Fruit fly (Drosophila melanogaster) whole organism, wandering third instar larva: Measurements from ENCODE around the gene dia.

Experiments used
- Hr83 ChIP-seq: fragments of 200-300 bp; sonication (Bioruptor generic); optimal IDR thresholded peaks from 2 replicates; lab custom pipeline; 2016; ENCODE audit warnings: missing biosample characterization, mild to moderate bottlenecking, missing genetic modification characterization, moderate library complexity; ENCODE audit not compliant: poor library complexity, severe bottlenecking
- N ChIP-seq: fragments of >200 bp; optimal IDR thresholded peaks from 2 replicates; lab custom pipeline; 2018; ENCODE audit warnings: missing biosample characterization, missing external identifiers, missing genetic modification characterization
- dl ChIP-seq, 2 experiments: fragments of 175-275, 200-275 bp in 1 of 2; fragments of 200-275 bp in 1 of 2; sonication (Bioruptor generic); optimal IDR thresholded peaks; lab custom pipeline; 2018; ENCODE audit warnings: mild to moderate bottlenecking in 2 of 2, missing biosample characterization in 2 of 2, missing genetic modification characterization in 2 of 2, moderate library complexity in 2 of 2; ENCODE audit not compliant: partially characterized antibody in 2 of 2, insufficient read depth in 1 of 2
- foxo ChIP-seq, 2 experiments: fragments of 200-800 bp; sonication (Bioruptor generic); optimal IDR thresholded peaks; 2 replicates in 1 of 2; 3 replicates in 1 of 2; lab custom pipeline; 2016 to 2017; ENCODE audit warnings: missing biosample characterization in 2 of 2, missing genetic modification characterization in 2 of 2
- jim ChIP-seq: fragments of 175-275, 200-325 bp; sonication (Bioruptor generic); optimal IDR thresholded peaks from 2 replicates; lab custom pipeline; 2016; ENCODE audit warnings: missing biosample characterization, mild to moderate bottlenecking, missing genetic modification characterization
- psq ChIP-seq: fragments of 200-800 bp; sonication (Bioruptor generic); optimal IDR thresholded peaks from 3 replicates; lab custom pipeline; 2017; ENCODE audit warnings: missing biosample characterization, mild to moderate bottlenecking, missing genetic modification characterization, moderate library complexity
- usp ChIP-seq: fragments of >200 bp; optimal IDR thresholded peaks from 2 replicates; lab custom pipeline; 2017; ENCODE audit warnings: missing biosample characterization, missing genetic modification characterization

DNA sequence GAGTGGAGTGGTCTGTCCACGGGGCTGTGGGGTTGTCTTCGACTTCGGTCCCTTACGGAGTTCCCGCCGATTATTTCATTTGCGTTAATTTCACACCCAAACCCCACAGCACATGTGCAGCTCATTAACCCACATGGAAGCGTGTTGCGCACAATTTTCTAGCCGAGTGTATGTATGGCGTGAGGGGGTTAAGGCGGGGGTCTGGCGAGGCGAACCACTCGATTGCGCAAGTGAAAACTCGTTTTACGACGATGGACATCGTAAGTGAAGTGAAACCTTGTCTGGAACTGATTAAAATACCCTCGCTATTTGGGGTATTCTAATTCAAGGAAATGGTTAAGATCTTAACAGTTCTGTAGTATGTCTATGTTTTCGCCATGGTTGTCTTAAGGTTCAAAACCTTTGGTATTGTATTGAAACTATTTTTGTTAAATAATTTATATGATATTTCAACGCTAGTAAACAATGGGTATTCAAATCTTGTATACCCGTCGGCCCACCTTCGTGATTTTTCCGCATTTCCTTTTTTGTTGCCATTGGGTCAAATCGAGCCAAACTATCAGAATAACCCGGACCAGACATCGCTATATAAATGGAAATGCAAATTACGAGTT is 53.2 kb downstream of the dia start:
- no peak for TF ChIP-seq dl (GFP tag; optimal IDR thresholded peaks at IDR 0.05; lab: Kevin White, UChicago; ENCODE audit: insufficient read depth in 1 of 2, partially characterized antibody in 2 of 2)
- TF ChIP-seq psq (GFP tag; lab: Kevin White, UChicago) = no peak
- TF ChIP-seq jim (GFP tag; lab: Kevin White, UChicago) = no peak
- TF ChIP-seq N (GFP tag; lab: Kevin White, UChicago) = no peak
- TF ChIP-seq Hr83 (GFP tag; lab: Kevin White, UChicago) = no peak
- TF ChIP-seq foxo (GFP tag; optimal IDR thresholded peaks at IDR 0.05; lab: Kevin White, UChicago) = no peak
- no peak for TF ChIP-seq usp (GFP tag; lab: Kevin White, UChicago)
